Worm (Caenorhabditis elegans) whole organism, L4 larva: ENCODE measurements around the gene rme-1.

ENCODE experiments used
- D1046.2 ChIP-seq: fragments of 200-800 bp; sonication (Bioruptor generic); IDR thresholded peaks from 2 replicates; pipeline ENCODE4 v1.3.6; 2022; ENCODE audit warnings: missing genetic modification characterization, missing compliant biosample characterization
- F26F4.8 ChIP-seq: fragments of 200-800 bp; sonication (Bioruptor generic); conservative IDR thresholded peaks from 2 replicates; pipeline ENCODE4 v1.3.6; 2022; ENCODE audit warnings: missing genetic modification characterization, missing compliant biosample characterization
- R02D3.7 ChIP-seq: fragments of 150-350 bp; sonication (generic microtip); optimal IDR thresholded peaks from 3 replicates; lab custom pipeline; 2014; ENCODE audit warnings: missing biosample characterization, missing genetic modification characterization
- T20F7.1 ChIP-seq: fragments of 200-800 bp; sonication (Bioruptor generic); optimal IDR thresholded peaks from 2 replicates; lab custom pipeline; 2018; ENCODE audit warnings: mild to moderate bottlenecking, missing genetic modification characterization, missing compliant biosample characterization
- T26A8.4 ChIP-seq: fragments of 200-800 bp; sonication (Bioruptor generic); IDR thresholded peaks from 2 replicates; pipeline ENCODE4 v1.3.6; 2022; ENCODE audit warnings: missing genetic modification characterization, missing compliant biosample characterization
- ZK546.5 ChIP-seq, 2 experiments: sonication (generic microtip); optimal IDR thresholded peaks; 2 replicates each; lab custom pipeline; 2017; ENCODE audit warnings: missing biosample characterization in 2 of 2, missing genetic modification characterization in 2 of 2
- aly-2 ChIP-seq: sonication (generic microtip); optimal IDR thresholded peaks from 2 replicates; lab custom pipeline; 2018; ENCODE audit warnings: missing biosample characterization, missing genetic modification characterization
- arid-1 ChIP-seq: fragments of 200-800 bp; sonication (Bioruptor generic); conservative IDR thresholded peaks from 2 replicates; pipeline ENCODE4 v1.3.6; 2022; ENCODE audit warnings: missing genetic modification reagents, missing genetic modification characterization, missing compliant biosample characterization
- attf-4 ChIP-seq: sonication (generic microtip); optimal IDR thresholded peaks from 3 replicates; lab custom pipeline; 2017; ENCODE audit warnings: missing biosample characterization, missing genetic modification characterization
- ceh-28 ChIP-seq: fragments of 150-350 bp; optimal IDR thresholded peaks from 2 replicates; lab custom pipeline; 2014; ENCODE audit warnings: missing biosample characterization, missing genetic modification reagents, missing genetic modification characterization
- ctbp-1 ChIP-seq: fragments of 200-800 bp; sonication (Bioruptor generic); IDR thresholded peaks from 2 replicates; pipeline ENCODE4 v1.3.6; 2022; ENCODE audit warnings: missing genetic modification reagents, missing genetic modification characterization, missing compliant biosample characterization
- daf-16 ChIP-seq, 3 experiments: sonication (generic microtip); optimal IDR thresholded peaks; 2 replicates each; lab custom pipeline; 2016 to 2017; ENCODE audit warnings: missing genetic modification characterization in 3 of 3, missing genetic modification reagents in 3 of 3, mild to moderate bottlenecking in 2 of 3, missing compliant biosample characterization in 2 of 3, missing biosample characterization in 1 of 3, moderate library complexity in 1 of 3
- daf-19 ChIP-seq: fragments of 200-800 bp; sonication (Bioruptor generic); conservative IDR thresholded peaks from 2 replicates; pipeline ENCODE4 v1.3.6; 2022; ENCODE audit warnings: missing genetic modification characterization, missing compliant biosample characterization
- dmd-6 ChIP-seq: fragments of 200-800 bp; sonication (Bioruptor generic); IDR thresholded peaks from 2 replicates; pipeline ENCODE4 v1.3.6; 2022; ENCODE audit warnings: missing genetic modification reagents, missing genetic modification characterization, missing compliant biosample characterization
- dmd-8 ChIP-seq: fragments of 200-800 bp; sonication (Bioruptor generic); IDR thresholded peaks from 2 replicates; pipeline ENCODE4 v1.3.6; 2022; ENCODE audit warnings: missing genetic modification characterization, missing compliant biosample characterization
- dpl-1 ChIP-seq: fragments of 150-350 bp; optimal IDR thresholded peaks from 2 replicates; lab custom pipeline; 2014; ENCODE audit warnings: missing biosample characterization, missing genetic modification reagents, missing genetic modification characterization
- duxl-1 ChIP-seq: sonication (generic microtip); optimal IDR thresholded peaks from 2 replicates; lab custom pipeline; 2016; ENCODE audit warnings: mild to moderate bottlenecking, missing genetic modification characterization, moderate library complexity, missing compliant biosample characterization; ENCODE audit not compliant: poor library complexity
- egl-43 ChIP-seq: fragments of 200-800 bp; sonication (Bioruptor generic); IDR thresholded peaks from 2 replicates; pipeline ENCODE4 v1.3.6; 2022; ENCODE audit warnings: missing genetic modification reagents, missing genetic modification characterization, missing compliant biosample characterization
- fkh-10 ChIP-seq: fragments of 150-350 bp; optimal IDR thresholded peaks from 2 replicates; lab custom pipeline; 2014; ENCODE audit warnings: missing biosample characterization, missing genetic modification reagents, missing genetic modification characterization
- hif-1 ChIP-seq, 2 experiments: sonication (generic microtip); optimal IDR thresholded peaks; 2 replicates each; lab custom pipeline; 2016 to 2017; ENCODE audit warnings: missing compliant biosample characterization in 2 of 2, missing genetic modification characterization in 2 of 2, missing genetic modification reagents in 2 of 2, missing genotype in 2 of 2, mild to moderate bottlenecking in 1 of 2
- hlh-11 ChIP-seq: fragments of 200-800 bp; sonication (Bioruptor generic); optimal IDR thresholded peaks from 2 replicates; lab custom pipeline; 2018; ENCODE audit warnings: mild to moderate bottlenecking, missing genetic modification characterization, missing compliant biosample characterization
- jun-1 ChIP-seq: fragments of 150-350 bp; optimal IDR thresholded peaks from 2 replicates; lab custom pipeline; 2014; ENCODE audit warnings: missing biosample characterization, missing genetic modification reagents, missing genetic modification characterization
- lin-15B ChIP-seq: fragments of 150-350 bp; sonication (generic microtip); optimal IDR thresholded peaks from 3 replicates; lab custom pipeline; 2014; ENCODE audit warnings: missing biosample characterization, missing genetic modification characterization
- lin-38 ChIP-seq: fragments of 200-800 bp; sonication (Bioruptor generic); IDR thresholded peaks from 2 replicates; pipeline ENCODE4 v1.3.6; 2022; ENCODE audit warnings: missing genetic modification reagents, missing genetic modification characterization, missing compliant biosample characterization
- mdl-1 ChIP-seq, 2 experiments: fragments of 150-350 bp in 1 of 2; sonication (generic microtip) in 1 of 2; optimal IDR thresholded peaks; 2 replicates each; lab custom pipeline; 2014 to 2017; ENCODE audit warnings: missing biosample characterization in 2 of 2, missing genetic modification characterization in 2 of 2
- mdt-29 ChIP-seq: fragments of 200-800 bp; sonication (Bioruptor generic); IDR thresholded peaks from 2 replicates; pipeline ENCODE4 v1.3.6; 2022; ENCODE audit warnings: missing genetic modification reagents, missing genetic modification characterization, missing compliant biosample characterization
- mxl-2 ChIP-seq: fragments of 200-800 bp; sonication (Bioruptor generic); conservative IDR thresholded peaks from 2 replicates; pipeline ENCODE4 v1.3.6; 2022; ENCODE audit warnings: missing genetic modification reagents, missing genetic modification characterization, missing compliant biosample characterization
- mxl-3 ChIP-seq: fragments of 200-800 bp; sonication (Bioruptor generic); optimal IDR thresholded peaks from 2 replicates; lab custom pipeline; 2018; ENCODE audit warnings: mild to moderate bottlenecking, missing genetic modification characterization, missing compliant biosample characterization
- nhr-10 ChIP-seq: fragments of 150-350 bp; optimal IDR thresholded peaks from 2 replicates; lab custom pipeline; 2014; ENCODE audit warnings: missing biosample characterization, missing genetic modification characterization
- nhr-237 ChIP-seq: sonication (generic microtip); optimal IDR thresholded peaks from 2 replicates; lab custom pipeline; 2017; ENCODE audit warnings: missing biosample characterization, missing genetic modification characterization
- nhr-28 ChIP-seq: fragments of 150-350 bp; optimal IDR thresholded peaks from 2 replicates; lab custom pipeline; 2014; ENCODE audit warnings: missing biosample characterization, missing genetic modification characterization
- nhr-41 ChIP-seq: fragments of 200-800 bp; sonication (Bioruptor generic); IDR thresholded peaks from 2 replicates; pipeline ENCODE4 v1.3.6; 2022; ENCODE audit warnings: missing genetic modification reagents, missing genetic modification characterization, missing compliant biosample characterization
- nhr-42 ChIP-seq: fragments of 200-800 bp; sonication (Bioruptor generic); IDR thresholded peaks from 2 replicates; pipeline ENCODE4 v1.3.6; 2022; ENCODE audit warnings: missing genetic modification characterization, missing compliant biosample characterization
- nhr-48 ChIP-seq: sonication (generic microtip); optimal IDR thresholded peaks from 2 replicates; lab custom pipeline; 2016; ENCODE audit warnings: mild to moderate bottlenecking, missing genetic modification characterization, missing compliant biosample characterization
- nhr-76 ChIP-seq: fragments of 150-350 bp; optimal IDR thresholded peaks from 2 replicates; lab custom pipeline; 2014; ENCODE audit warnings: missing biosample characterization, missing genetic modification characterization
- nhr-77 ChIP-seq: fragments of 150-350 bp; optimal IDR thresholded peaks from 2 replicates; lab custom pipeline; 2014; ENCODE audit warnings: missing biosample characterization, missing genetic modification characterization
- pqm-1 ChIP-seq: sonication (generic microtip); optimal IDR thresholded peaks from 2 replicates; lab custom pipeline; 2017; ENCODE audit warnings: missing biosample characterization, missing genetic modification characterization
- rbr-2 ChIP-seq: sonication (generic microtip); optimal IDR thresholded peaks from 2 replicates; lab custom pipeline; 2016; ENCODE audit warnings: missing genotype, missing genetic modification characterization, missing compliant biosample characterization
- saeg-2 ChIP-seq: fragments of 200-800 bp; sonication (Bioruptor generic); IDR thresholded peaks from 2 replicates; pipeline ENCODE4 v1.3.6; 2022; ENCODE audit warnings: missing genetic modification reagents, missing genetic modification characterization, missing compliant biosample characterization
- set-16 ChIP-seq: fragments of 200-800 bp; sonication (Bioruptor generic); IDR thresholded peaks from 2 replicates; pipeline ENCODE4 v1.3.6; 2022; ENCODE audit warnings: missing genetic modification reagents, missing genetic modification characterization, missing compliant biosample characterization
- snpc-1.2 ChIP-seq: fragments of 200-800 bp; sonication (Bioruptor generic); IDR thresholded peaks from 2 replicates; pipeline ENCODE4 v1.3.6; 2022; ENCODE audit warnings: missing genetic modification reagents, missing genetic modification characterization, missing compliant biosample characterization
- snpc-4 ChIP-seq: fragments of 150-350 bp; optimal IDR thresholded peaks from 2 replicates; lab custom pipeline; 2014; ENCODE audit warnings: missing biosample characterization, missing genetic modification characterization
- spr-3 ChIP-seq: fragments of 200-800 bp; sonication (Bioruptor generic); optimal IDR thresholded peaks from 2 replicates; lab custom pipeline; 2018; ENCODE audit warnings: mild to moderate bottlenecking, missing genetic modification characterization, missing compliant biosample characterization
- tag-97 ChIP-seq: fragments of 200-800 bp; sonication (Bioruptor generic); IDR thresholded peaks from 2 replicates; pipeline ENCODE4 v1.3.6; 2022; ENCODE audit warnings: missing genetic modification characterization, missing compliant biosample characterization
- unc-130 ChIP-seq: sonication (generic microtip); optimal IDR thresholded peaks from 2 replicates; lab custom pipeline; 2016; ENCODE audit warnings: missing genetic modification reagents, missing genetic modification characterization, missing compliant biosample characterization
- unc-39 ChIP-seq: sonication (generic microtip); optimal IDR thresholded peaks from 2 replicates; lab custom pipeline; 2017; ENCODE audit warnings: missing biosample characterization, missing genetic modification characterization
- unc-62 ChIP-seq, 3 experiments: fragments of 150-350 bp in 1 of 3; sonication (generic microtip); optimal IDR thresholded peaks in 2 of 3; peaks in 1 of 3; 1 replicate in 1 of 3; 2 replicates in 2 of 3; lab custom pipeline; 2014 to 2017; ENCODE audit warnings: missing biosample characterization in 3 of 3, missing genetic modification characterization in 3 of 3, missing genetic modification reagents in 3 of 3, missing genotype in 1 of 3
- zfp-2 ChIP-seq: sonication (generic microtip); optimal IDR thresholded peaks from 2 replicates; lab custom pipeline; 2016; ENCODE audit warnings: mild to moderate bottlenecking, missing genetic modification characterization, missing compliant biosample characterization
- zfp-3 ChIP-seq: fragments of 200-800 bp; sonication (Bioruptor generic); conservative IDR thresholded peaks from 2 replicates; pipeline ENCODE4 v1.3.6; 2022; ENCODE audit warnings: missing genetic modification reagents, missing genetic modification characterization, missing compliant biosample characterization
- zip-2 ChIP-seq: fragments of 150-350 bp; optimal IDR thresholded peaks from 2 replicates; lab custom pipeline; 2014; ENCODE audit warnings: missing biosample characterization, missing genetic modification characterization

The rme-1 gene

DNA sequence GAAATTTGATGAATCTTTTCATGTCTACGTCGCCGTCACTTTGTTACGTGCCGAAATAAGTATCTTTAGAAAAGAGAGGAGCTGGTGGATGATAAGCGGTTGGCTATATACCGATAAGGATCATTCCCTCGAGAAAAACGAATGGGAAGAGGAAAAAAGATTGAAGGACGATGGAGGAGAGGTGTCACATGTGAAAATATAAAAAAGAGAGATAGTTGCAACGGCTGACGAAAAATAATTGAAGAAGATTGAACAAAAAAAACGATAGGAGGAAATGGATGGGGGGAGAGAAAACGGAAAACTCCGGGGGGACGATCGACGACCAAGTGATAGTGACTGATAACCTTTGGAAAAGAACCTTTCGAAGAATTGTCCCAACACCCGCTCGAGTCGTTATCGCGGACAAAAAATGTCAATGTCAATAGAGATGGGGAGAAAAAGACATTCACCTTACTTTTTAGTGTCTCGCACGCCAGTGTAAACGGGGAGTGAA, 20.8 kb downstream of the rme-1 start (continued):
- TF ChIP-seq hif-1 (tag; optimal IDR thresholded peaks at IDR 0.05; lab: Kevin White, UChicago): peak; percentile 69 to 95
- no peak for TF ChIP-seq tag-97 (GFP tag; lab: Robert Waterston, UW)
- peak; percentile 36 to 93 for TF ChIP-seq mdl-1 (tag; optimal IDR thresholded peaks at IDR 0.05; lab: Kevin White, UChicago)
- TF ChIP-seq pqm-1 (tag; lab: Kevin White, UChicago): peak; percentile 84
- no peak for TF ChIP-seq R02D3.7 (tag; lab: Kevin White, UChicago)
- no peak for TF ChIP-seq F26F4.8 (GFP tag; lab: Robert Waterston, UW)
- peak; percentile 25 for TF ChIP-seq T20F7.1 (GFP tag; lab: Kevin White, UChicago)
- no peak for TF ChIP-seq snpc-1.2 (GFP tag; lab: Robert Waterston, UW)
- peak; percentile 65 for TF ChIP-seq mxl-3 (GFP tag; lab: Kevin White, UChicago)
- no peak for TF ChIP-seq nhr-237 (tag; lab: Kevin White, UChicago)
- TF ChIP-seq ZK546.5 (tag; optimal IDR thresholded peaks at IDR 0.05; lab: Kevin White, UChicago): no peak
- TF ChIP-seq mxl-2 (GFP tag; lab: Robert Waterston, UW): no peak
- peak; percentile 87 for TF ChIP-seq dmd-6 (GFP tag; lab: Robert Waterston, UW)
- TF ChIP-seq snpc-4 (tag; lab: Kevin White, UChicago): no peak
- TF ChIP-seq T26A8.4: no peak; the same call in 1 of the 2 replicates
- peak; percentile 33 for TF ChIP-seq dpl-1
- no peak for TF ChIP-seq unc-130 (GFP tag; lab: Kevin White, UChicago)
- no peak for TF ChIP-seq arid-1 (GFP tag; lab: Robert Waterston, UW)
- peak; percentile 68 to 73 for TF ChIP-seq daf-16 (GFP tag; optimal IDR thresholded peaks at IDR 0.05; lab: Kevin White, UChicago)
- TF ChIP-seq daf-16 (tag; optimal IDR thresholded peaks at IDR 0.05; lab: Kevin White, UChicago): peak; percentile 59
- no peak for TF ChIP-seq dmd-8 (GFP tag; lab: Robert Waterston, UW)
- no peak for TF ChIP-seq attf-4 (tag; lab: Kevin White, UChicago)
- no peak for TF ChIP-seq unc-39 (tag; lab: Kevin White, UChicago)
- TF ChIP-seq nhr-41: no peak
- peak; percentile 54 for TF ChIP-seq duxl-1
- TF ChIP-seq aly-2 (tag; lab: Kevin White, UChicago): no peak
- TF ChIP-seq spr-3 (GFP tag; lab: Kevin White, UChicago): no peak
- peak in 1 of 2 experiments; percentile 3 for TF ChIP-seq unc-62 (GFP tag; optimal IDR thresholded peaks at IDR 0.05 in 1 of 2; lab: Kevin White, UChicago)
- no peak for TF ChIP-seq unc-62 (tag; optimal IDR thresholded peaks at IDR 0.05; lab: Kevin White, UChicago)
- TF ChIP-seq nhr-77 (tag; lab: Kevin White, UChicago): peak; percentile 59
- no peak for TF ChIP-seq zfp-2 (tag; lab: Kevin White, UChicago)
- TF ChIP-seq nhr-76 (tag; lab: Kevin White, UChicago): peak; percentile 15
- peak; percentile 66 for TF ChIP-seq nhr-10 (tag; lab: Kevin White, UChicago)
- no peak for TF ChIP-seq zip-2 (tag; lab: Kevin White, UChicago)
- TF ChIP-seq nhr-28 (tag; lab: Kevin White, UChicago): peak; percentile 90
- peak; percentile 18; the same call in 1 of the 2 replicates for TF ChIP-seq saeg-2 (GFP tag; lab: Robert Waterston, UW)
- TF ChIP-seq lin-38 (GFP tag; lab: Robert Waterston, UW): no peak
- TF ChIP-seq jun-1 (tag; lab: Kevin White, UChicago): peak; percentile 56
- TF ChIP-seq nhr-48: peak; percentile 96
- no peak for TF ChIP-seq ceh-28 (tag; lab: Kevin White, UChicago)
- TF ChIP-seq fkh-10 (GFP tag; lab: Kevin White, UChicago): no peak
- TF ChIP-seq egl-43 (GFP tag; lab: Robert Waterston, UW): no peak
- TF ChIP-seq D1046.2 (GFP tag; lab: Robert Waterston, UW): no peak
- TF ChIP-seq rbr-2 (tag; lab: Kevin White, UChicago): peak; percentile 0
- TF ChIP-seq mdt-29 (GFP tag; lab: Robert Waterston, UW): no peak
- peak; percentile 71 for TF ChIP-seq ctbp-1 (GFP tag; lab: Robert Waterston, UW)
- TF ChIP-seq lin-15B (tag; lab: Kevin White, UChicago): no peak
- no peak for TF ChIP-seq daf-19 (GFP tag; lab: Robert Waterston, UW)
- TF ChIP-seq nhr-42 (GFP tag; lab: Robert Waterston, UW): 0 out of 2 replicates have a peak, but pooled peaks have one; percentile 27
- TF ChIP-seq set-16 (GFP tag; lab: Robert Waterston, UW): peak; percentile 30
- peak; percentile 38; the same call in 1 of the 2 replicates for TF ChIP-seq zfp-3
- TF ChIP-seq hlh-11 (tag; lab: Kevin White, UChicago): peak; percentile 98
